Worm (Caenorhabditis elegans) whole organism, midembryonic: ENCODE measurements around the gene C47E12.13.

Source experiments
- T22C8.4 ChIP-seq: fragments of 200-800 bp; sonication (Bioruptor generic); IDR thresholded peaks from 2 replicates; pipeline ENCODE4 v1.3.6; 2022; ENCODE audit warnings: missing genetic modification characterization, missing compliant biosample characterization
- cog-1 ChIP-seq: sonication (generic microtip); optimal IDR thresholded peaks from 2 replicates; lab custom pipeline; 2016; ENCODE audit warnings: missing genetic modification characterization, missing compliant biosample characterization
- flt-1 ChIP-seq: fragments of 200-800 bp; sonication (Bioruptor generic); IDR thresholded peaks from 2 replicates; pipeline ENCODE4 v1.3.6; 2022; ENCODE audit warnings: missing genetic modification characterization, missing compliant biosample characterization
- klf-2 ChIP-seq: fragments of 200-800 bp; sonication (Bioruptor generic); conservative IDR thresholded peaks from 2 replicates; pipeline ENCODE4 v1.3.6; 2022; ENCODE audit warnings: missing genetic modification reagents, missing genetic modification characterization, missing compliant biosample characterization
- med-1 ChIP-seq: sonication (generic microtip); optimal IDR thresholded peaks from 2 replicates; lab custom pipeline; 2017; ENCODE audit warnings: missing genetic modification characterization, mild to moderate bottlenecking, missing compliant biosample characterization, antibody characterized with exemption, missing genetic modification reagents; ENCODE audit not compliant: insufficient read depth
- ref-1 ChIP-seq: fragments of 200-800 bp; sonication (Bioruptor generic); conservative IDR thresholded peaks from 2 replicates; pipeline ENCODE4 v1.3.6; 2022; ENCODE audit warnings: missing genetic modification reagents, missing genetic modification characterization, missing compliant biosample characterization
- tab-1 ChIP-seq: fragments of 200-800 bp; sonication (Bioruptor generic); IDR thresholded peaks from 2 replicates; pipeline ENCODE4 v1.3.6; 2022; ENCODE audit warnings: missing genetic modification characterization, missing compliant biosample characterization
- ztf-23 ChIP-seq: fragments of 200-800 bp; sonication (Bioruptor generic); IDR thresholded peaks from 2 replicates; pipeline ENCODE4 v1.3.6; 2022; ENCODE audit warnings: missing genetic modification reagents, missing genetic modification characterization, missing compliant biosample characterization
- ztf-29 ChIP-seq: fragments of 200-800 bp; sonication (Bioruptor generic); IDR thresholded peaks from 2 replicates; pipeline ENCODE4 v1.3.6; 2022; ENCODE audit warnings: missing genetic modification reagents, missing genetic modification characterization, missing compliant biosample characterization

C47E12.13 gene

ce11 chrIV:10006792-10007191 is at the start of gene C47E12.13:
Gene C47E12.13 (minus strand): TSS chrIV:10006892.
- TF ChIP-seq med-1 = no peak
- no peak for TF ChIP-seq ztf-29 (GFP tag; lab: Robert Waterston, UW)
- TF ChIP-seq klf-2 (GFP tag; lab: Robert Waterston, UW) = no peak
- no peak for TF ChIP-seq tab-1 (GFP tag; lab: Robert Waterston, UW)
- no peak for TF ChIP-seq cog-1 (tag; lab: Kevin White, UChicago)
- no peak for TF ChIP-seq ref-1 (GFP tag; lab: Robert Waterston, UW)

DNA sequence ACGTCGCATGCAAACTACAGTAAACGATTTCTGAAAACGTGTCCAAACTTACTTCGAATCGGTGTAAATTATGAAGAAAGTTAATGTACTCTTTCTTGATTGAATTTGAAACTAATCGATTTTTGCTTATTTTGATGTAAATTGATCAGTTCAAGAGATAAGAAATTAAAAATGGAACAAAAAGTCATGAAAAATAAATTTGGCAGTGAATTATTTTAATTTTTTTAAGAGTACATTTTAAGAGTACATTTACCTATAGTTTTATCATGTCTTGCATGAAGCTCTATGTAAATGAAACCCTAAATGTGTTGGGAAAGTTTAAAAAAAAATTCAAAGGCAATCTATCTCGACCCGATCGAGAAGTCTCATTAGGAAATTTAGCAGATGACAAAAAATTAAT is 49.4 kb upstream of the C47E12.13 start, which contains the start of gene T04B2.7:
Gene T04B2.7, minus strand, starts transcription at position 101 of the 400 bp plus-strand sequence.
- TF ChIP-seq ref-1 (GFP tag; lab: Robert Waterston, UW) (no peak), med-1 (no peak), flt-1 (no peak), T22C8.4 (GFP tag; lab: Robert Waterston, UW) (no peak), klf-2 (GFP tag; lab: Robert Waterston, UW) (no peak), ztf-29 (GFP tag; lab: Robert Waterston, UW) (no peak), ztf-23 (no peak), tab-1 (GFP tag; lab: Robert Waterston, UW) (no peak), cog-1 (tag; lab: Kevin White, UChicago) (no peak)

DNA sequence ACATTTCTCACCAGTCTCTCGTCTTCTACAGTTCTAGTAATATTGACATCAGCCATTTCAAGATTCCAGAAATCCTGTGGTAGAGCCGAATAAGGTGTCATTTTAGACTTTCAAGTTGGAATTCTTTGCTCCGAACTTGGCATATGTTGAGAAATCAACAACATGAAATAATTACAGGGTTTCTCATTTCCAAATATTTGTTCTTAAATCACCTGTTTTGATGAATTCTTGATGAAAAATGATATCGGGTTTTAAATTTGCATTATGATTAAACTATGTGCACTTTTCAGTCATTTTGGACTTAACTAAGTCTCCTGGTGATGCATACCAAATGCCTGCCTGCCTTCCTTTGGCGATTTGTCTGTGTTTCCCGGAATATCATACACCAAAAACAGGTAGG is 46.9 kb upstream of the C47E12.13 start, which contains the start of gene srv-12:
Gene srv-12, minus strand, starts transcription at position 101 of the 400 bp plus-strand sequence.
- no peak for TF ChIP-seq ztf-23

DNA sequence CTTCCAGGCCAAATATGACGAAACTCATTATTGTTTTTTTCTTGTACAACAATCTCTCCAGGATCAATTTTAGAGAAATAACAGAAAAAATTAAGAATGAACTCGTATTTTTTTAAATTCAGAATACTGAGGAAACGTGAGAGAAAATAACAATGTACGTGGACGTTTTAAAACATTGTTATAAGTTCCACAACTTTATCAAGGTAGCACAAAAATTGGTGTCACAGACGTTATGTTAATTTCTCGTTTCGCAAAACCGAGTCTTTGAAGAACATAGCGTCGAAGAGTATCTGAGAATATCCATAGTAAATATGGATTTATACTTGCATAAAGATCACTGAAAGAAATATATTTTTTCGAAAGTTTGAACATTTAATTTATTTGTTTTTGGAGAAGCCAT is 44.4 kb upstream of the C47E12.13 start, which contains the start of gene T04B2.8:
Gene T04B2.8, minus strand, starts transcription at position 101 of the 400 bp plus-strand sequence.
- TF ChIP-seq flt-1 = no peak

DNA sequence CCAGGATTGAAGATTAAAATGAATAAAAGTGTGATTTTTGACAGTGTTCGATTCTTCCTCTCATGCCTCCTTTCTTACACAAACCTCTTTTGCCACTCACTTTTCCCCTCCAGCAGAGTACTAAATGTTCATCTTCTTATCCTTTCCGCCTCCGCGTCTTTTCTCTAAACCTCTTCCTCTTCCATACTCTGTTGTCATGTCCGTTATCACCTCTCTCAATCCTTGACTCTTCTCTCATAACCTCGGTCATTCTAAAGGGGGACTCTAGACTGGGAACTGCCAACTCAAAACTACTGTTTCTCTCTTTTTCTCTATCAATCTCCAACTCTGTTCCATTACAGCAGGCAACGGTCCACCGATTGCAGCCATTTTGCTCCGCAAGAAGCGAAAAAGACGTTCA is 41.6 kb upstream of the C47E12.13 start:
- no peak for TF ChIP-seq klf-2 (GFP tag; lab: Robert Waterston, UW)
- no peak for TF ChIP-seq tab-1 (GFP tag; lab: Robert Waterston, UW)
- TF ChIP-seq flt-1 = no peak
- TF ChIP-seq T22C8.4 (GFP tag; lab: Robert Waterston, UW) = no peak
- no peak for TF ChIP-seq ztf-29 (GFP tag; lab: Robert Waterston, UW)
- no peak for TF ChIP-seq ztf-23
- TF ChIP-seq ref-1 (GFP tag; lab: Robert Waterston, UW) = no peak
- no peak for TF ChIP-seq med-1

ce11 chrIV:10047108-10047507 is 40.4 kb upstream of the C47E12.13 start, which contains the start of gene T04B2.3:
Gene T04B2.3 (plus strand): TSS chrIV:10047408.
- TF ChIP-seq T22C8.4 (GFP tag; lab: Robert Waterston, UW) (no peak), ztf-29 (GFP tag; lab: Robert Waterston, UW) (no peak), klf-2 (GFP tag; lab: Robert Waterston, UW) (no peak), cog-1 (tag; lab: Kevin White, UChicago) (no peak), ref-1 (GFP tag; lab: Robert Waterston, UW) (no peak), tab-1 (GFP tag; lab: Robert Waterston, UW) (no peak), flt-1 (no peak), ztf-23 (no peak), med-1 (no peak)

DNA sequence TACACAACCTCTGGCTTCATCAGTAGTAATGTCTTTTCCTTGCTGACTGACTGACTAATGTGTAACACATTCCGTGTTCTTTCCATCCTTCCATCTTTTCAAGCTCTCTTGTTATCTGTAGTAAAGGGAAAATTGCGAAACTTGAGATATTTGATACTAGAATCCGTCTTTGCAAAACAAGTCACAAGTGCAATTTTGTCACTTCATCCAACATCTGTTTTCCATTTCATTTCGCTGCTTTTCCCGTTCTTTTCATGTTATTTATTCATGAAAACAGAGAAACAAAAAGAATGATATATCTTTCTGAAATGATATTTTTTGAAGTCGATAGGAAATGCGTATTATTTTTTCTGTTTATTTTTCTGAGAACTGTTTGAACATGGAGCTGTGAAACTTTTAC is 39.3 kb upstream of the C47E12.13 start:
- TF ChIP-seq ref-1 (GFP tag; lab: Robert Waterston, UW) = no peak
- TF ChIP-seq tab-1 (GFP tag; lab: Robert Waterston, UW) = no peak
- TF ChIP-seq T22C8.4 (GFP tag; lab: Robert Waterston, UW) = no peak
- no peak for TF ChIP-seq ztf-23
- TF ChIP-seq klf-2 (GFP tag; lab: Robert Waterston, UW) = no peak
- no peak for TF ChIP-seq flt-1
- no peak for TF ChIP-seq ztf-29 (GFP tag; lab: Robert Waterston, UW)

DNA sequence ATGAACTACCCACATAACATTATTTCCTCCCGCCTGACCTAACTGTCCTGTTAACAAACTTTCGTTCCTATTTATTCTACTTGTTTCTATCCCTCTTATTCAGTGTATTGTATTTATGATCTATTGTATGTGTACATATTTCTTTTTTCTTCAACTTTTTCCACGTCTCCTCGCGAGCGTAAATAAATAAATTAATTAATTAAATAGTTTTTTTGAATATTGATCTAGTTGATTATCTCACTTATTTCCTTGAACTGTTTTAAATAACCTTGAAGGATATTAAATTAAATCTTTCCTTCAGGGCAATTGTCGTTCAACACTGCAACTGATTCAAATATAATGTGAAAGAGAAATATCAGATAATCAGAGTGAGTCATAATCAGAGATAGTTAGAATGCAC is 36.2 kb upstream of the C47E12.13 start, which contains the start of gene frk-1:
Gene frk-1, plus strand, starts transcription at position 301 of the 400 bp plus-strand sequence.
- TF ChIP-seq T22C8.4 (GFP tag; lab: Robert Waterston, UW) = no peak
- TF ChIP-seq med-1 = no peak
- TF ChIP-seq flt-1 = no peak
- TF ChIP-seq ztf-23 = no peak
- TF ChIP-seq ztf-29 (GFP tag; lab: Robert Waterston, UW) = no peak
- no peak for TF ChIP-seq ref-1 (GFP tag; lab: Robert Waterston, UW)
- no peak for TF ChIP-seq cog-1 (tag; lab: Kevin White, UChicago)
- TF ChIP-seq tab-1 (GFP tag; lab: Robert Waterston, UW) = no peak
- TF ChIP-seq klf-2 (GFP tag; lab: Robert Waterston, UW) = no peak

DNA sequence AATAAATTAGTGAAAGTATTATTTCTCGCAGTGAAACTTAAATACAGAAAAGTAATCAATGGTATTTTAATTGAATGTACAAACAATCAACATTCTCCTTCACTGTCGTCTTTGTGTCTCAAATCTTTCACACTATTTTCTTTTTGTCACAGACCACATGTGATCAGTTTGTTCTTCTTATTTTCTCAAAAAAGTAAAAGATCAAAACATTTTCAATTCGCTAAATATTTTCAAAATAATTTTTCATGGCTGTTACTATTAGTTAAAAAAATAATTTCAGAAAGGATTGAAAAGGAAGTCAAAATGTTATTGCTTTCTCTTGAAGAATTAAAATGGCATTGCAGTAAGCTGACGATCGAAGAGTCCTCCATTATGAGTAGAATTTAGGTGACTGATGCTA is 34.1 kb upstream of the C47E12.13 start, which contains the start of gene dhs-31:
Gene dhs-31, minus strand, starts transcription at position 101 of the 400 bp plus-strand sequence.
- no peak for TF ChIP-seq cog-1 (tag; lab: Kevin White, UChicago)
- TF ChIP-seq flt-1 = no peak
- no peak for TF ChIP-seq med-1
- no peak for TF ChIP-seq ref-1 (GFP tag; lab: Robert Waterston, UW)
- TF ChIP-seq ztf-29 (GFP tag; lab: Robert Waterston, UW) = no peak
- TF ChIP-seq tab-1 (GFP tag; lab: Robert Waterston, UW) = no peak
- TF ChIP-seq ztf-23 = no peak
- TF ChIP-seq klf-2 (GFP tag; lab: Robert Waterston, UW) = no peak
- no peak for TF ChIP-seq T22C8.4 (GFP tag; lab: Robert Waterston, UW)

ce11 chrIV:10036966-10037365 is 30.3 kb upstream of the C47E12.13 start, which contains the start of gene F44D12.10:
Gene F44D12.10 (minus strand): TSS chrIV:10037066.
- TF ChIP-seq ztf-23 (no peak), ztf-29 (GFP tag; lab: Robert Waterston, UW) (no peak), klf-2 (GFP tag; lab: Robert Waterston, UW) (no peak), med-1 (no peak), T22C8.4 (GFP tag; lab: Robert Waterston, UW) (no peak), ref-1 (GFP tag; lab: Robert Waterston, UW) (no peak), tab-1 (GFP tag; lab: Robert Waterston, UW) (no peak), flt-1 (no peak), cog-1 (tag; lab: Kevin White, UChicago) (no peak)
